Worm (Caenorhabditis elegans) whole organism, mixed stage, embryonic: ENCODE data around the gene klc-1.

ENCODE experiments used
- ces-1 ChIP-seq: fragments of 150-350 bp; optimal IDR thresholded peaks from 2 replicates; lab custom pipeline; 2014; ENCODE audit warnings: missing biosample characterization, missing genetic modification reagents, missing genetic modification characterization
- mls-2 ChIP-seq: sonication (generic microtip); optimal IDR thresholded peaks from 2 replicates; lab custom pipeline; 2016; ENCODE audit warnings: mild to moderate bottlenecking, missing genetic modification characterization, moderate library complexity, missing compliant biosample characterization
- nhr-12 ChIP-seq: fragments of 150-350 bp; optimal IDR thresholded peaks from 2 replicates; lab custom pipeline; 2014; ENCODE audit warnings: missing biosample characterization, missing genetic modification characterization
- nhr-2 ChIP-seq: fragments of 150-350 bp; optimal IDR thresholded peaks from 2 replicates; lab custom pipeline; 2014; ENCODE audit warnings: missing biosample characterization, missing genetic modification characterization
- nhr-28 ChIP-seq: fragments of 150-350 bp; optimal IDR thresholded peaks from 2 replicates; lab custom pipeline; 2014; ENCODE audit warnings: missing biosample characterization, missing genetic modification characterization
- snpc-4 ChIP-seq: fragments of 150-350 bp; optimal IDR thresholded peaks from 2 replicates; lab custom pipeline; 2014; ENCODE audit warnings: missing biosample characterization, missing genetic modification characterization
- sptf-1 ChIP-seq: sonication (generic microtip); optimal IDR thresholded peaks from 2 replicates; lab custom pipeline; 2017; ENCODE audit warnings: mild to moderate bottlenecking, missing genetic modification characterization, moderate library complexity, missing compliant biosample characterization
- ztf-11 ChIP-seq: fragments of 150-350 bp; optimal IDR thresholded peaks from 2 replicates; lab custom pipeline; 2014; ENCODE audit warnings: missing biosample characterization, missing genetic modification characterization

- TF ChIP-seq mls-2 (tag; lab: Kevin White, UChicago): no peak
- no peak for TF ChIP-seq nhr-28 (tag; lab: Kevin White, UChicago)
- TF ChIP-seq sptf-1: no peak
- TF ChIP-seq ztf-11 (tag; lab: Kevin White, UChicago): no peak
- TF ChIP-seq nhr-12 (tag; lab: Kevin White, UChicago): no peak
- peak; percentile 53 for TF ChIP-seq ces-1
- TF ChIP-seq nhr-2 (tag; lab: Kevin White, UChicago): no peak
- TF ChIP-seq snpc-4 (tag; lab: Kevin White, UChicago): no peak
Measured at ce11 chrIV:11094974-11095373, 11.4 kb downstream of the klc-1 start, which contains the start of gene M7.8.
